Worm (Caenorhabditis elegans) whole organism, late embryonic: ENCODE results near the gene Y57G11C.1142.

Experiments
- C08G9.2 ChIP-seq: sonication (generic microtip); optimal IDR thresholded peaks from 2 replicates; lab custom pipeline; 2016; ENCODE audit warnings: mild to moderate bottlenecking, missing genetic modification characterization, moderate library complexity, missing compliant biosample characterization
- ceh-19 ChIP-seq: fragments of 200-800 bp; sonication (Bioruptor generic); optimal IDR thresholded peaks from 2 replicates; lab custom pipeline; 2018; ENCODE audit warnings: mild to moderate bottlenecking, missing genetic modification characterization, missing compliant biosample characterization
- ceh-30 ChIP-seq: fragments of 150-350 bp; optimal IDR thresholded peaks from 2 replicates; lab custom pipeline; 2014; ENCODE audit warnings: missing biosample characterization, missing genetic modification characterization
- ceh-48 ChIP-seq: sonication (generic microtip); optimal IDR thresholded peaks from 2 replicates; lab custom pipeline; 2016; ENCODE audit warnings: missing genetic modification characterization, inconsistent platforms, missing compliant biosample characterization
- dmd-4 ChIP-seq: sonication (generic microtip); optimal IDR thresholded peaks from 2 replicates; lab custom pipeline; 2016; ENCODE audit warnings: borderline replicate concordance, missing genetic modification characterization, missing compliant biosample characterization
- fkh-6 ChIP-seq: sonication (generic microtip); optimal IDR thresholded peaks from 2 replicates; lab custom pipeline; 2016; ENCODE audit warnings: missing genetic modification characterization, missing compliant biosample characterization
- lim-6 ChIP-seq: sonication (generic microtip); optimal IDR thresholded peaks from 2 replicates; lab custom pipeline; 2016; ENCODE audit warnings: missing genetic modification characterization, missing compliant biosample characterization
- madf-2 ChIP-seq: sonication (generic microtip); optimal IDR thresholded peaks from 2 replicates; lab custom pipeline; 2017; ENCODE audit warnings: missing genetic modification characterization, missing compliant biosample characterization
- nhr-11 ChIP-seq: fragments of 150-350 bp; optimal IDR thresholded peaks from 2 replicates; lab custom pipeline; 2014; ENCODE audit warnings: missing biosample characterization, missing genetic modification characterization
- nhr-232 ChIP-seq: sonication (generic microtip); optimal IDR thresholded peaks from 2 replicates; lab custom pipeline; 2016; ENCODE audit warnings: missing genetic modification characterization, missing compliant biosample characterization
- pqm-1 ChIP-seq: sonication (generic microtip); optimal IDR thresholded peaks from 2 replicates; lab custom pipeline; 2016; ENCODE audit warnings: missing genetic modification characterization, missing compliant biosample characterization
- pros-1 ChIP-seq: fragments of 150-350 bp; optimal IDR thresholded peaks from 2 replicates; lab custom pipeline; 2014; ENCODE audit warnings: missing biosample characterization, missing genetic modification reagents, missing genetic modification characterization
- sox-4 ChIP-seq: sonication (generic microtip); optimal IDR thresholded peaks from 2 replicates; lab custom pipeline; 2017; ENCODE audit warnings: mild to moderate bottlenecking, missing genetic modification characterization, inconsistent platforms, missing compliant biosample characterization

ce11 chrIV:14816288-14816687, 13.9 kb downstream of the Y57G11C.1142 start, which contains the start of gene Y57G11C.46:
- TF ChIP-seq pros-1 (tag; lab: Kevin White, UChicago) (no peak), ceh-30 (tag; lab: Kevin White, UChicago) (no peak), C08G9.2 (tag; lab: Kevin White, UChicago) (no peak), nhr-232 (tag; lab: Kevin White, UChicago) (no peak), sox-4 (tag; lab: Kevin White, UChicago) (no peak), lim-6 (tag; lab: Kevin White, UChicago) (no peak), dmd-4 (tag; lab: Kevin White, UChicago) (no peak), ceh-48 (tag; lab: Kevin White, UChicago) (no peak), ceh-19 (GFP tag; lab: Kevin White, UChicago) (no peak), pqm-1 (tag; lab: Kevin White, UChicago) (no peak), fkh-6 (tag; lab: Kevin White, UChicago) (no peak), nhr-11 (tag; lab: Kevin White, UChicago) (no peak), madf-2 (tag; lab: Kevin White, UChicago) (no peak)
